Fruit fly (Drosophila melanogaster) whole organism, embryonic: ENCODE data around the gene SkpC.

ENCODE experiments used
- Blimp-1 ChIP-seq: fragments of 200-800 bp; sonication (Bioruptor generic); optimal IDR thresholded peaks from 3 replicates; lab custom pipeline; 2018; ENCODE audit warnings: missing biosample characterization, missing genetic modification characterization, mild to moderate bottlenecking, moderate library complexity, missing genetic modification reagents
- CG10267 ChIP-seq: fragments of 200-800 bp; sonication (Bioruptor generic); optimal IDR thresholded peaks from 2 replicates; lab custom pipeline; 2018; ENCODE audit warnings: missing biosample characterization, mild to moderate bottlenecking, missing genetic modification characterization, moderate library complexity
- CG11085 ChIP-seq: fragments of 200-800 bp; sonication (Bioruptor generic); IDR thresholded peaks from 2 replicates; pipeline ENCODE4 v1.3.6; 2022; ENCODE audit warnings: missing biosample characterization, missing genetic modification characterization
- CG11695 ChIP-seq: fragments of 200-800 bp; sonication (Bioruptor generic); IDR thresholded peaks from 3 replicates; pipeline ENCODE4 v1.3.6; 2022; ENCODE audit warnings: missing biosample characterization, missing genetic modification characterization
- CG12104 ChIP-seq: fragments of 200-800 bp; sonication (Bioruptor generic); optimal IDR thresholded peaks from 3 replicates; lab custom pipeline; 2016; ENCODE audit warnings: missing biosample characterization, missing genetic modification characterization
- CG14441 ChIP-seq: fragments of 200-800 bp; sonication (Bioruptor generic); IDR thresholded peaks from 2 replicates; pipeline ENCODE4 v1.3.6; 2022; ENCODE audit warnings: missing biosample characterization, missing genetic modification characterization
- CG15073 ChIP-seq: fragments of 200-800 bp; sonication (Bioruptor generic); optimal IDR thresholded peaks from 2 replicates; lab custom pipeline; 2016; ENCODE audit warnings: missing biosample characterization, missing genetic modification characterization
- CG17912 ChIP-seq: fragments of 200-800 bp; sonication (Bioruptor generic); optimal IDR thresholded peaks from 2 replicates; lab custom pipeline; 2018; ENCODE audit warnings: missing biosample characterization, mild to moderate bottlenecking, missing genetic modification characterization
- CG30020 ChIP-seq: fragments of 200-800 bp; optimal IDR thresholded peaks from 2 replicates; lab custom pipeline; 2019; ENCODE audit warnings: missing biosample characterization, mild to moderate bottlenecking, missing genetic modification characterization, moderate library complexity
- CG33213 ChIP-seq: fragments of 200-800 bp; sonication (Bioruptor generic); optimal IDR thresholded peaks from 3 replicates; lab custom pipeline; 2016; ENCODE audit warnings: missing biosample characterization, missing genetic modification characterization
- CG34422 ChIP-seq: fragments of 200-800 bp; sonication (Bioruptor generic); IDR thresholded peaks from 3 replicates; pipeline ENCODE4 v1.3.6; 2022; ENCODE audit warnings: missing biosample characterization, missing genetic modification characterization
- CG3838 ChIP-seq: fragments of 200-800 bp; sonication (Bioruptor generic); optimal IDR thresholded peaks from 3 replicates; lab custom pipeline; 2016; ENCODE audit warnings: missing biosample characterization, missing genetic modification characterization
- CG4328 ChIP-seq: fragments of 200-800 bp; sonication (Bioruptor generic); optimal IDR thresholded peaks from 3 replicates; lab custom pipeline; 2017; ENCODE audit warnings: missing biosample characterization, missing genetic modification reagents, missing genetic modification characterization
- CG6689 ChIP-seq: fragments of 200-800 bp; sonication (Bioruptor generic); IDR thresholded peaks from 2 replicates; pipeline ENCODE4 v1.3.6; 2022; ENCODE audit warnings: missing biosample characterization, missing genetic modification characterization
- CG7372 ChIP-seq: fragments of 200-800 bp; sonication (Bioruptor generic); IDR thresholded peaks from 2 replicates; pipeline ENCODE4 v1.3.6; 2022; ENCODE audit warnings: missing biosample characterization, missing genetic modification characterization
- CG7556 ChIP-seq: fragments of 200-800 bp; sonication (Bioruptor generic); optimal IDR thresholded peaks from 2 replicates; lab custom pipeline; 2017; ENCODE audit warnings: missing biosample characterization, mild to moderate bottlenecking, missing genetic modification characterization
- CG7839 ChIP-seq: fragments of 200-800 bp; sonication (Bioruptor generic); optimal IDR thresholded peaks from 3 replicates; lab custom pipeline; 2018; ENCODE audit warnings: missing biosample characterization, mild to moderate bottlenecking, missing genetic modification characterization, moderate library complexity
- D ChIP-seq, 2 experiments: fragments of 200-800 bp in 1 of 2; fragments of >200 bp in 1 of 2; sonication (Bioruptor generic) in 1 of 2; optimal IDR thresholded peaks; 2 replicates in 1 of 2; 3 replicates in 1 of 2; lab custom pipeline; 2017; ENCODE audit warnings: mild to moderate bottlenecking in 1 of 2, missing biosample characterization in 1 of 2, missing genetic modification characterization in 1 of 2, missing genetic modification reagents in 1 of 2
- Dfd ChIP-seq, 2 experiments: fragments of >200 bp; optimal IDR thresholded peaks; 2 replicates each; lab custom pipeline; 2017; ENCODE audit warnings: missing biosample characterization in 2 of 2, missing genetic modification characterization in 2 of 2
- Dip2 ChIP-seq: fragments of 200-800 bp; sonication (Bioruptor generic); IDR thresholded peaks from 2 replicates; pipeline ENCODE4 v1.3.6; 2022; ENCODE audit warnings: missing biosample characterization, missing genetic modification characterization
- Eip74EF ChIP-seq, 2 experiments: fragments of 200-800 bp in 1 of 2; fragments of >200 bp in 1 of 2; sonication (Bioruptor generic) in 1 of 2; optimal IDR thresholded peaks; 2 replicates each; lab custom pipeline; 2017 to 2019; ENCODE audit warnings: missing biosample characterization in 2 of 2, missing genetic modification characterization in 2 of 2, mild to moderate bottlenecking in 1 of 2, moderate library complexity in 1 of 2
- Ets97D ChIP-seq: fragments of 200-800 bp; sonication (Bioruptor generic); optimal IDR thresholded peaks from 3 replicates; lab custom pipeline; 2016; ENCODE audit warnings: missing biosample characterization, missing genetic modification characterization
- HmgD ChIP-seq: fragments of 200-800 bp; sonication (Bioruptor generic); optimal IDR thresholded peaks from 3 replicates; lab custom pipeline; 2016; ENCODE audit warnings: missing biosample characterization, missing genetic modification characterization
- HmgZ ChIP-seq: fragments of 200-800 bp; sonication (Bioruptor generic); optimal IDR thresholded peaks from 2 replicates; lab custom pipeline; 2018; ENCODE audit warnings: missing biosample characterization, mild to moderate bottlenecking, missing genetic modification characterization
- Hmr ChIP-seq: fragments of 200-800 bp; sonication (Bioruptor generic); optimal IDR thresholded peaks from 3 replicates; lab custom pipeline; 2017; ENCODE audit warnings: mild to moderate bottlenecking, missing biosample characterization, missing genetic modification reagents, missing genetic modification characterization
- Lim3 ChIP-seq: fragments of 200-800 bp; sonication (Bioruptor generic); IDR thresholded peaks from 2 replicates; pipeline ENCODE4 v1.3.6; 2022; ENCODE audit warnings: missing biosample characterization, missing genetic modification characterization
- Mad ChIP-seq: fragments of 200-800 bp; sonication (Bioruptor generic); optimal IDR thresholded peaks from 2 replicates; lab custom pipeline; 2016; ENCODE audit warnings: missing biosample characterization, missing genetic modification characterization
- Neu2 ChIP-seq: fragments of 200-800 bp; sonication (Bioruptor generic); optimal IDR thresholded peaks from 3 replicates; lab custom pipeline; 2016; ENCODE audit warnings: missing biosample characterization, missing genetic modification characterization, borderline replicate concordance
- Opbp ChIP-seq: fragments of 200-800 bp; sonication (Bioruptor generic); IDR thresholded peaks from 3 replicates; pipeline ENCODE4 v1.3.6; 2022; ENCODE audit warnings: missing biosample characterization, missing genetic modification characterization; ENCODE audit not compliant: partially characterized antibody
- Stat92E ChIP-seq, 3 experiments: fragments of >200 bp in 2 of 3; fragments of 200-800 bp in 1 of 3; sonication (Bioruptor generic) in 1 of 3; optimal IDR thresholded peaks; 2 replicates each; lab custom pipeline; 2017 to 2019; ENCODE audit warnings: missing biosample characterization in 3 of 3, missing genetic modification characterization in 3 of 3, mild to moderate bottlenecking in 1 of 3, moderate library complexity in 1 of 3
- abd-A ChIP-seq: fragments of 200-800 bp; sonication (Bioruptor generic); optimal IDR thresholded peaks from 3 replicates; lab custom pipeline; 2019; ENCODE audit warnings: missing biosample characterization, mild to moderate bottlenecking, missing genetic modification characterization, moderate library complexity
- bcd ChIP-seq: fragments of 200-800 bp; sonication (Bioruptor generic); optimal IDR thresholded peaks from 2 replicates; lab custom pipeline; 2017; ENCODE audit warnings: missing biosample characterization, mild to moderate bottlenecking, missing genetic modification characterization
- caup ChIP-seq: fragments of 200-800 bp; sonication (Bioruptor generic); optimal IDR thresholded peaks from 3 replicates; lab custom pipeline; 2017; ENCODE audit warnings: missing biosample characterization, mild to moderate bottlenecking, missing genetic modification characterization, moderate library complexity; ENCODE audit not compliant: severe bottlenecking
- cg ChIP-seq: fragments of 200-800 bp; sonication (Bioruptor generic); optimal IDR thresholded peaks from 3 replicates; lab custom pipeline; 2019; ENCODE audit warnings: missing biosample characterization, mild to moderate bottlenecking, missing genetic modification characterization, moderate library complexity
- crol ChIP-seq: fragments of 200-800 bp; sonication (Bioruptor generic); IDR thresholded peaks from 2 replicates; pipeline ENCODE4 v1.3.6; 2022; ENCODE audit warnings: missing biosample characterization, missing genetic modification characterization
- dm ChIP-seq: fragments of 200-800 bp; sonication (Bioruptor generic); optimal IDR thresholded peaks from 3 replicates; lab custom pipeline; 2016; ENCODE audit warnings: missing biosample characterization, missing genetic modification characterization
- dmrt99B ChIP-seq: fragments of 200-800 bp; sonication (Bioruptor generic); optimal IDR thresholded peaks from 2 replicates; lab custom pipeline; 2018; ENCODE audit warnings: missing biosample characterization, mild to moderate bottlenecking, missing genetic modification characterization, moderate library complexity
- gem ChIP-seq: fragments of 200-800 bp; sonication (Bioruptor generic); optimal IDR thresholded peaks from 2 replicates; lab custom pipeline; 2019; ENCODE audit warnings: missing biosample characterization, mild to moderate bottlenecking, missing genetic modification characterization, moderate library complexity
- gro ChIP-seq: fragments of 200-800 bp; sonication (Bioruptor generic); optimal IDR thresholded peaks from 2 replicates; lab custom pipeline; 2016; ENCODE audit warnings: missing biosample characterization, missing genetic modification characterization
- gt ChIP-seq: fragments of 200-800 bp; sonication (Bioruptor generic); IDR thresholded peaks from 2 replicates; pipeline ENCODE4 v1.3.6; 2022; ENCODE audit warnings: missing biosample characterization, missing genetic modification characterization
- hbn ChIP-seq: fragments of 200-800 bp; sonication (Bioruptor generic); IDR thresholded peaks from 2 replicates; pipeline ENCODE4 v1.3.6; 2022; ENCODE audit warnings: missing biosample characterization, missing genetic modification characterization; ENCODE audit not compliant: partially characterized antibody
- hkb ChIP-seq, 2 experiments: fragments of 200-800 bp in 1 of 2; fragments of >200 bp in 1 of 2; sonication (Bioruptor generic) in 1 of 2; IDR thresholded peaks in 1 of 2; optimal IDR thresholded peaks in 1 of 2; 2 replicates each; pipeline versions ENCODE4 v1.3.6 to Lab custom; 2017 to 2022; ENCODE audit warnings: missing biosample characterization in 1 of 2, missing genetic modification characterization in 1 of 2
- ken ChIP-seq: fragments of 200-800 bp; sonication (Bioruptor generic); IDR thresholded peaks from 3 replicates; pipeline ENCODE4 v1.3.6; 2022; ENCODE audit warnings: missing biosample characterization, missing genetic modification characterization
- nom ChIP-seq: fragments of 200-800 bp; sonication (Bioruptor generic); optimal IDR thresholded peaks from 2 replicates; lab custom pipeline; 2017; ENCODE audit warnings: missing biosample characterization, missing genetic modification characterization, mild to moderate bottlenecking, moderate library complexity, missing genetic modification reagents
- oc ChIP-seq: fragments of 200-800 bp; sonication (Bioruptor generic); optimal IDR thresholded peaks from 2 replicates; lab custom pipeline; 2018; ENCODE audit warnings: missing biosample characterization, mild to moderate bottlenecking, missing genetic modification characterization, moderate library complexity
- pros ChIP-seq: fragments of 200-800 bp; sonication (Bioruptor generic); optimal IDR thresholded peaks from 3 replicates; lab custom pipeline; 2019; ENCODE audit warnings: missing biosample characterization, mild to moderate bottlenecking, missing genetic modification characterization, moderate library complexity
- so ChIP-seq: fragments of 200-800 bp; sonication (Bioruptor generic); IDR thresholded peaks from 3 replicates; pipeline ENCODE4 v1.3.6; 2022; ENCODE audit warnings: missing biosample characterization, missing genetic modification characterization
- tll ChIP-seq, 2 experiments: fragments of 200-800 bp in 1 of 2; fragments of >200 bp in 1 of 2; sonication (Bioruptor generic) in 1 of 2; optimal IDR thresholded peaks; 2 replicates each; lab custom pipeline; 2017 to 2019; ENCODE audit warnings: missing biosample characterization in 2 of 2, missing genetic modification characterization in 2 of 2, mild to moderate bottlenecking in 1 of 2, moderate library complexity in 1 of 2
- ttk ChIP-seq: fragments of 200-800 bp; sonication (Bioruptor generic); IDR thresholded peaks from 2 replicates; pipeline ENCODE4 v2.1.2; 2022; ENCODE audit warnings: missing biosample characterization, missing genetic modification characterization
- wor ChIP-seq: fragments of 200-800 bp; sonication (Bioruptor generic); IDR thresholded peaks from 2 replicates; pipeline ENCODE4 v1.3.6; 2022; ENCODE audit warnings: missing biosample characterization, missing genetic modification characterization

SkpC gene

DNA sequence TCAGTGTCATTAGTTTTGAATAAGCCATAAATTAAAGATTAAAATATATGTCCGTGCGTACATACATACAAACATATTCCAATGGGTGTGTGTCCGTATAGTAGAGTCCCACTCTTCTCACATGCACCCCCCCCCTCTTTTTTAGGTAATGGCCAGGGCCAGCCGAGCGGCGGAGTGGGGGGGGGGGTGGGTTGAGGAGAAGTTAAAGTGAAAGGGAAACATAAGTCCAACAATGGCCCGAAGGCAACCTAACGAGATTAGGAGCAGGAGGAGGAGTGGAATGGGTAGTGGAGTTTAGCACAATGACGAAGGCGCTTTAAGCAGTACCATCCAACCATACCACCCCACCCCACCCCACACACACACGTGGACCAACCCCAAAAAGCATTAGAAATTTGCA is 20.1 kb upstream of the SkpC start:
- TF ChIP-seq CG30020 (tag; lab: Kevin White, UChicago) (no peak), ttk (no peak), CG3838 (GFP tag; lab: Kevin White, UChicago) (no peak), caup (GFP tag; lab: Kevin White, UChicago) (no peak), Ets97D (GFP tag; lab: Kevin White, UChicago) (no peak), gro (GFP tag; lab: Kevin White, UChicago) (no peak), Opbp (GFP tag; lab: Robert Waterston, UW) (no peak), Eip74EF (GFP tag; optimal IDR thresholded peaks at IDR 0.05; lab: Kevin White, UChicago) (no peak), dm (no peak), cg (peak; percentile 3), Mad (GFP tag; lab: Kevin White, UChicago) (no peak), crol (GFP tag; lab: Robert Waterston, UW) (peak; percentile 57), wor (GFP tag; lab: Robert Waterston, UW) (no peak), Stat92E (GFP tag; optimal IDR thresholded peaks at IDR 0.05; lab: Kevin White, UChicago) (no peak), abd-A (tag; lab: Kevin White, UChicago) (peak; percentile 59), tll (GFP tag; optimal IDR thresholded peaks at IDR 0.05; lab: Kevin White, UChicago) (no peak), CG33213 (no peak), CG11695 (GFP tag; lab: Robert Waterston, UW) (no peak), Blimp-1 (GFP tag; lab: Kevin White, UChicago) (no peak), HmgZ (no peak), gt (GFP tag; lab: Robert Waterston, UW) (no peak), HmgD (GFP tag; lab: Kevin White, UChicago) (no peak), CG12104 (GFP tag; lab: Kevin White, UChicago) (no peak), Lim3 (GFP tag; lab: Robert Waterston, UW) (no peak), pros (peak; percentile 51)
- TF ChIP-seq, all 482 proteins: peak for 4

DNA sequence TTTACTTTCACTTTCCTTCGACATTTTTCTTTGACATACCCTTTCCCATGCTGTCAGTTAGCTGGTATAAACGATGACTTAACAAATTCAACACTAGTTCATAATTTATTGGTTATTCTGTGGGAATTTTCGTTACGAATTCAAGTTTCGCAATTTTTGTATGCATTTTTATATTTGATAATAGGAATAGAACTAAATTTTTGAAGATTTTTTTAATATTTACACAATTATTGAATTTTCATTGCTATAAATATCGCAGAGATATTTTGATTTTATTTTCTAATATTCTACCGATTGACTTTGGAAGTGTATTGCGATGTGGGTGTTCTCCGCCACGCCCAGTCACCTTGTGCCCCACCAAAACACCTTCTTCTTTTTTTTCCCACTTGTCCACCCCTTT is 9.7 kb upstream of the SkpC start:
- TF ChIP-seq Dfd (GFP tag; optimal IDR thresholded peaks at IDR 0.05; lab: Kevin White, UChicago) (no peak), gem (peak; percentile 51), Neu2 (GFP tag; lab: Kevin White, UChicago) (no peak), Hmr (GFP tag; lab: Kevin White, UChicago) (peak; percentile 22), CG7372 (GFP tag; lab: Robert Waterston, UW) (no peak), CG7839 (peak; percentile 13), D (optimal IDR thresholded peaks at IDR 0.05; lab: Kevin White, UChicago) (no peak), D (GFP tag; optimal IDR thresholded peaks at IDR 0.05; lab: Kevin White, UChicago) (no peak), oc (tag; lab: Kevin White, UChicago) (no peak), Dip2 (GFP tag; lab: Robert Waterston, UW) (no peak), CG4328 (GFP tag; lab: Kevin White, UChicago) (no peak), CG7556 (GFP tag; lab: Kevin White, UChicago) (peak; percentile 18), CG34422 (GFP tag; lab: Robert Waterston, UW) (no peak), CG6689 (GFP tag; lab: Robert Waterston, UW) (no peak), CG14441 (GFP tag; lab: Robert Waterston, UW) (no peak), hkb (optimal IDR thresholded peaks at IDR 0.05; lab: Kevin White, UChicago) (no peak), hkb (GFP tag; IDR thresholded peaks at IDR 0.05; lab: Robert Waterston, UW) (no peak), CG11085 (GFP tag; lab: Robert Waterston, UW) (no peak), so (GFP tag; lab: Robert Waterston, UW) (no peak), ken (GFP tag; lab: Robert Waterston, UW) (no peak), hbn (GFP tag; lab: Robert Waterston, UW) (no peak), nom (GFP tag; lab: Kevin White, UChicago) (no peak), CG15073 (GFP tag; lab: Kevin White, UChicago) (no peak), CG10267 (tag; lab: Kevin White, UChicago) (no peak), CG17912 (GFP tag; lab: Kevin White, UChicago) (no peak), gro (GFP tag; lab: Kevin White, UChicago) (no peak), bcd (GFP tag; lab: Kevin White, UChicago) (no peak), dmrt99B (peak; percentile 29)
